Fruit fly (Drosophila melanogaster) whole organism, embryonic: ENCODE measurements around the gene CG44001.

Source experiments
- ATbp ChIP-seq: fragments of 200-800 bp; sonication (Bioruptor generic); optimal IDR thresholded peaks from 2 replicates; lab custom pipeline; 2017; ENCODE audit warnings: missing biosample characterization, mild to moderate bottlenecking, missing genetic modification characterization, missing genetic modification reagents
- Bgb ChIP-seq: fragments of 200-800 bp; sonication (Bioruptor generic); IDR thresholded peaks from 2 replicates; pipeline ENCODE4 v1.3.6; 2022; ENCODE audit warnings: missing biosample characterization, missing genetic modification characterization; ENCODE audit not compliant: partially characterized antibody
- BtbVII ChIP-seq: fragments of 200-800 bp; sonication (Bioruptor generic); optimal IDR thresholded peaks from 3 replicates; lab custom pipeline; 2017; ENCODE audit warnings: missing biosample characterization, mild to moderate bottlenecking, missing genetic modification characterization
- CG1024 ChIP-seq: fragments of 200-800 bp; sonication (Bioruptor generic); IDR thresholded peaks from 2 replicates; pipeline ENCODE4 v1.3.6; 2022; ENCODE audit warnings: missing biosample characterization, missing genetic modification characterization
- CG10274 ChIP-seq: fragments of 200-800 bp; sonication (Bioruptor generic); optimal IDR thresholded peaks from 3 replicates; lab custom pipeline; 2017; ENCODE audit warnings: missing biosample characterization, mild to moderate bottlenecking, missing genetic modification characterization
- CG10321 ChIP-seq: fragments of 200-800 bp; sonication (Bioruptor generic); IDR thresholded peaks from 2 replicates; pipeline ENCODE4 v1.3.6; 2022; ENCODE audit warnings: missing biosample characterization, missing genetic modification characterization
- CG10366 ChIP-seq: fragments of 200-800 bp; sonication (Bioruptor generic); IDR thresholded peaks from 2 replicates; pipeline ENCODE4 v1.3.6; 2022; ENCODE audit warnings: missing biosample characterization, missing genetic modification characterization
- CG10979 ChIP-seq: fragments of 200-800 bp; sonication (Bioruptor generic); optimal IDR thresholded peaks from 2 replicates; lab custom pipeline; 2018; ENCODE audit warnings: missing biosample characterization, mild to moderate bottlenecking, missing genetic modification characterization, moderate library complexity
- CG11504 ChIP-seq: fragments of 200-800 bp; sonication (Bioruptor generic); optimal IDR thresholded peaks from 3 replicates; lab custom pipeline; 2019; ENCODE audit warnings: missing biosample characterization, mild to moderate bottlenecking, missing genetic modification characterization, moderate library complexity
- CG13296 ChIP-seq: fragments of 200-800 bp; sonication (Bioruptor generic); optimal IDR thresholded peaks from 3 replicates; lab custom pipeline; 2018; ENCODE audit warnings: missing biosample characterization, mild to moderate bottlenecking, missing genetic modification characterization
- CG14860 ChIP-seq: fragments of 200-800 bp; sonication (Bioruptor generic); IDR thresholded peaks from 3 replicates; pipeline ENCODE4 v1.3.6; 2022; ENCODE audit warnings: missing biosample characterization, missing genetic modification characterization; ENCODE audit not compliant: partially characterized antibody
- CG15269 ChIP-seq: fragments of 200-800 bp; sonication (Bioruptor generic); optimal IDR thresholded peaks from 2 replicates; lab custom pipeline; 2018; ENCODE audit warnings: missing biosample characterization, mild to moderate bottlenecking, missing genetic modification characterization, moderate library complexity
- CG18476 ChIP-seq: fragments of 200-800 bp; sonication (Bioruptor generic); optimal IDR thresholded peaks from 2 replicates; lab custom pipeline; 2016; ENCODE audit warnings: missing biosample characterization, mild to moderate bottlenecking, missing genetic modification characterization
- CG18764 ChIP-seq: fragments of 200-800 bp; sonication (Bioruptor generic); optimal IDR thresholded peaks from 3 replicates; lab custom pipeline; 2016; ENCODE audit warnings: missing biosample characterization, missing genetic modification characterization
- CG2116 ChIP-seq: fragments of 200-800 bp; sonication (Bioruptor generic); optimal IDR thresholded peaks from 3 replicates; lab custom pipeline; 2018; ENCODE audit warnings: missing biosample characterization, mild to moderate bottlenecking, missing genetic modification characterization
- CG3281 ChIP-seq: fragments of 200-800 bp; sonication (Bioruptor generic); optimal IDR thresholded peaks from 3 replicates; lab custom pipeline; 2017; ENCODE audit warnings: missing biosample characterization, mild to moderate bottlenecking, missing genetic modification characterization
- CG4360 ChIP-seq: fragments of 200-800 bp; sonication (Bioruptor generic); IDR thresholded peaks from 2 replicates; pipeline ENCODE4 v1.3.6; 2022; ENCODE audit warnings: missing biosample characterization, missing genetic modification characterization
- CG43689 ChIP-seq: fragments of 200-800 bp; sonication (Bioruptor generic); IDR thresholded peaks from 2 replicates; pipeline ENCODE4 v1.3.6; 2022; ENCODE audit warnings: missing biosample characterization, missing genetic modification characterization
- CG4404 ChIP-seq: fragments of 200-800 bp; sonication (Bioruptor generic); IDR thresholded peaks from 2 replicates; pipeline ENCODE4 v1.3.6; 2022; ENCODE audit warnings: missing biosample characterization, missing genetic modification characterization
- CG4424 ChIP-seq: fragments of 200-800 bp; sonication (Bioruptor generic); optimal IDR thresholded peaks from 3 replicates; lab custom pipeline; 2016; ENCODE audit warnings: missing biosample characterization, missing genetic modification characterization
- CG6791 ChIP-seq: fragments of 200-800 bp; sonication (Bioruptor generic); IDR thresholded peaks from 3 replicates; pipeline ENCODE4 v1.3.6; 2022; ENCODE audit warnings: missing biosample characterization, missing genetic modification characterization; ENCODE audit not compliant: partially characterized antibody
- CG8359 ChIP-seq: fragments of 200-800 bp; sonication (Bioruptor generic); optimal IDR thresholded peaks from 2 replicates; lab custom pipeline; 2017; ENCODE audit warnings: missing biosample characterization, mild to moderate bottlenecking, missing genetic modification characterization, borderline replicate concordance
- CG9727 ChIP-seq: fragments of 200-800 bp; sonication (Bioruptor generic); optimal IDR thresholded peaks from 3 replicates; lab custom pipeline; 2017; ENCODE audit warnings: missing biosample characterization, mild to moderate bottlenecking, missing genetic modification characterization
- CG9797 ChIP-seq: fragments of 200-800 bp; sonication (Bioruptor generic); optimal IDR thresholded peaks from 3 replicates; lab custom pipeline; 2018; ENCODE audit warnings: missing biosample characterization, mild to moderate bottlenecking, missing genetic modification characterization
- CTCF ChIP-seq: fragments of 200-800 bp; sonication (Bioruptor generic); optimal IDR thresholded peaks from 2 replicates; lab custom pipeline; 2017; ENCODE audit warnings: missing biosample characterization, mild to moderate bottlenecking, missing genetic modification characterization, moderate library complexity
- D ChIP-seq, 2 experiments: fragments of 200-800 bp in 1 of 2; fragments of >200 bp in 1 of 2; sonication (Bioruptor generic) in 1 of 2; optimal IDR thresholded peaks; 2 replicates in 1 of 2; 3 replicates in 1 of 2; lab custom pipeline; 2017; ENCODE audit warnings: mild to moderate bottlenecking in 1 of 2, missing biosample characterization in 1 of 2, missing genetic modification characterization in 1 of 2, missing genetic modification reagents in 1 of 2
- Dll ChIP-seq: fragments of 200-800 bp; sonication (Bioruptor generic); IDR thresholded peaks from 4 replicates; pipeline ENCODE4 v1.3.6; 2022; ENCODE audit warnings: missing biosample characterization, missing genetic modification characterization; ENCODE audit not compliant: partially characterized antibody
- Doc3 ChIP-seq: fragments of 200-800 bp; sonication (Bioruptor generic); IDR thresholded peaks from 3 replicates; pipeline ENCODE4 v1.3.6; 2022; ENCODE audit warnings: missing biosample characterization, missing genetic modification characterization; ENCODE audit not compliant: partially characterized antibody
- HLH4C ChIP-seq: fragments of 200-800 bp; sonication (Bioruptor generic); IDR thresholded peaks from 3 replicates; pipeline ENCODE4 v1.3.6; 2022; ENCODE audit warnings: missing biosample characterization, missing genetic modification characterization; ENCODE audit not compliant: partially characterized antibody
- HmgZ ChIP-seq: fragments of 200-800 bp; sonication (Bioruptor generic); optimal IDR thresholded peaks from 2 replicates; lab custom pipeline; 2018; ENCODE audit warnings: missing biosample characterization, mild to moderate bottlenecking, missing genetic modification characterization
- Hr39 ChIP-seq: fragments of >200 bp; optimal IDR thresholded peaks from 2 replicates; lab custom pipeline; 2017
- Lhr ChIP-seq: fragments of 200-800 bp; sonication (Bioruptor generic); optimal IDR thresholded peaks from 3 replicates; lab custom pipeline; 2017; ENCODE audit warnings: mild to moderate bottlenecking, missing biosample characterization, missing genetic modification reagents, missing genetic modification characterization
- MBD-R2 ChIP-seq: fragments of 200-800 bp; sonication (Bioruptor generic); IDR thresholded peaks from 2 replicates; pipeline ENCODE4 v1.3.6; 2022; ENCODE audit warnings: missing biosample characterization, missing genetic modification characterization
- Med ChIP-seq: fragments of 200-800 bp; sonication (Bioruptor generic); peaks from one replicate; lab custom pipeline; 2016; ENCODE audit warnings: missing biosample characterization, missing genetic modification characterization, mild to moderate bottlenecking, inconsistent platforms, moderate library complexity
- Tbp ChIP-seq: fragments of >200 bp; optimal IDR thresholded peaks from 2 replicates; lab custom pipeline; 2018; ENCODE audit warnings: missing biosample characterization, missing genetic modification characterization
- chinmo ChIP-seq: fragments of 200-800 bp; sonication (Bioruptor generic); IDR thresholded peaks from 4 replicates; pipeline ENCODE4 v1.3.6; 2022; ENCODE audit warnings: missing biosample characterization, missing genetic modification characterization; ENCODE audit not compliant: partially characterized antibody
- crol ChIP-seq: fragments of 200-800 bp; sonication (Bioruptor generic); IDR thresholded peaks from 2 replicates; pipeline ENCODE4 v1.3.6; 2022; ENCODE audit warnings: missing biosample characterization, missing genetic modification characterization
- kah ChIP-seq: fragments of 200-800 bp; sonication (Bioruptor generic); optimal IDR thresholded peaks from 2 replicates; lab custom pipeline; 2018; ENCODE audit warnings: missing biosample characterization, mild to moderate bottlenecking, missing genetic modification characterization
- ken ChIP-seq: fragments of 200-800 bp; sonication (Bioruptor generic); IDR thresholded peaks from 3 replicates; pipeline ENCODE4 v1.3.6; 2022; ENCODE audit warnings: missing biosample characterization, missing genetic modification characterization
- lilli ChIP-seq: fragments of 200-800 bp; sonication (Bioruptor generic); optimal IDR thresholded peaks from 3 replicates; lab custom pipeline; 2016; ENCODE audit warnings: missing biosample characterization, missing genetic modification characterization
- nerfin-2 ChIP-seq: fragments of 200-800 bp; sonication (Bioruptor generic); IDR thresholded peaks from 2 replicates; pipeline ENCODE4 v1.3.6; 2022; ENCODE audit warnings: missing biosample characterization, missing genetic modification characterization; ENCODE audit not compliant: partially characterized antibody
- peb ChIP-seq: fragments of 200-800 bp; sonication (Bioruptor generic); IDR thresholded peaks from 2 replicates; pipeline ENCODE4 v1.3.6; 2022; ENCODE audit warnings: missing biosample characterization, missing genetic modification characterization
- scrt ChIP-seq: fragments of 200-800 bp; sonication (Bioruptor generic); optimal IDR thresholded peaks from 2 replicates; lab custom pipeline; 2018; ENCODE audit warnings: missing biosample characterization, mild to moderate bottlenecking, missing genetic modification characterization, moderate library complexity
- seq ChIP-seq: fragments of 200-800 bp; sonication (Bioruptor generic); IDR thresholded peaks from 2 replicates; pipeline ENCODE4 v1.3.6; 2022; ENCODE audit warnings: missing biosample characterization, missing genetic modification characterization
- sima ChIP-seq: fragments of 200-800 bp; sonication (Bioruptor generic); optimal IDR thresholded peaks from 2 replicates; lab custom pipeline; 2016; ENCODE audit warnings: missing biosample characterization, missing genetic modification characterization
- sna ChIP-seq: fragments of 200-800 bp; sonication (Bioruptor generic); IDR thresholded peaks from 2 replicates; pipeline ENCODE4 v1.3.6; 2022; ENCODE audit warnings: missing biosample characterization, missing genetic modification characterization; ENCODE audit not compliant: partially characterized antibody
- twi ChIP-seq: fragments of 200-800 bp; optimal IDR thresholded peaks from 2 replicates; lab custom pipeline; 2019; ENCODE audit warnings: missing biosample characterization, mild to moderate bottlenecking, missing genetic modification characterization, moderate library complexity
- unpg ChIP-seq: fragments of 200-800 bp; sonication (Bioruptor generic); optimal IDR thresholded peaks from 3 replicates; lab custom pipeline; 2018; ENCODE audit warnings: missing biosample characterization, mild to moderate bottlenecking, missing genetic modification characterization, moderate library complexity
- vnd ChIP-seq: fragments of 200-800 bp; sonication (Bioruptor generic); IDR thresholded peaks from 3 replicates; pipeline ENCODE4 v1.3.6; 2022; ENCODE audit warnings: missing biosample characterization, missing genetic modification characterization; ENCODE audit not compliant: partially characterized antibody

CG44001 gene

DNA sequence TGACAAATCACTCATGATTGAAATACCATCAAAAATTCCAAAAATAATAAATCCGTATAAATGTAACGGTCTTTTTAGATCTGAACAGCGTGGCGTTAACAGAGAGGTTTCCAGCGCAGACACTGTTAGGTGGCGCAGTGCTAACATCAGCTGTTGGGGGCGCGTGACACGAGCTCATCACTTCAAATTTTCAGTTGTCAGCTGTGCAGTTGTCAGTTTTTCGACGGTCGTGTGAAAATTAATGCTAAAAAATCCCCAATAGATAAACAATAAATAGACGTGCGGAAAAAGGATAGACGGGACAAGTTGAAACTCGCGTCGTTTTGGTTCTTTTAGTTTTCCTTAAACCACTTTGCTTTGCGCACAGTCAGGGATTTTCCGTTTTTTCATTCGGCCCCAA lies 53.2 kb downstream of the CG44001 start, which contains the start of gene CG4230 (continued):
- peak; percentile 69; the same call in 2 of the 3 replicates for TF ChIP-seq HLH4C (GFP tag; lab: Robert Waterston, UW)
- TF ChIP-seq CTCF (GFP tag; lab: Kevin White, UChicago): peak; percentile 54
- no peak for TF ChIP-seq CG11504
- no peak for TF ChIP-seq CG18764 (GFP tag; lab: Kevin White, UChicago)
- TF ChIP-seq CG43689: no peak
- no peak for TF ChIP-seq CG10274 (GFP tag; lab: Kevin White, UChicago)
- peak; percentile 30 for TF ChIP-seq HmgZ (tag; lab: Kevin White, UChicago)
- TF ChIP-seq CG6791 (GFP tag; lab: Robert Waterston, UW): peak; percentile 88
- peak; percentile 43 for TF ChIP-seq CG2116 (GFP tag; lab: Kevin White, UChicago)
- TF ChIP-seq Dll (GFP tag; lab: Robert Waterston, UW): peak; percentile 84
- TF ChIP-seq nerfin-2 (GFP tag; lab: Robert Waterston, UW): peak; percentile 48; the same call in 1 of the 2 replicates
- peak; percentile 83 for TF ChIP-seq Doc3
- no peak for TF ChIP-seq peb (GFP tag; lab: Robert Waterston, UW)
- no peak for TF ChIP-seq twi
- no peak for TF ChIP-seq sima (GFP tag; lab: Kevin White, UChicago)
- TF ChIP-seq MBD-R2 (GFP tag; lab: Robert Waterston, UW): peak; percentile 83
- TF ChIP-seq Bgb (GFP tag; lab: Robert Waterston, UW): peak; percentile 95
- peak; percentile 79 for TF ChIP-seq sna (GFP tag; lab: Robert Waterston, UW)
- peak; percentile 69; the same call in 2 of the 3 replicates for TF ChIP-seq CG14860 (GFP tag; lab: Robert Waterston, UW)
- 0 out of 4 replicates have a peak, but pooled peaks have one; percentile 14 for TF ChIP-seq chinmo (GFP tag; lab: Robert Waterston, UW)

DNA sequence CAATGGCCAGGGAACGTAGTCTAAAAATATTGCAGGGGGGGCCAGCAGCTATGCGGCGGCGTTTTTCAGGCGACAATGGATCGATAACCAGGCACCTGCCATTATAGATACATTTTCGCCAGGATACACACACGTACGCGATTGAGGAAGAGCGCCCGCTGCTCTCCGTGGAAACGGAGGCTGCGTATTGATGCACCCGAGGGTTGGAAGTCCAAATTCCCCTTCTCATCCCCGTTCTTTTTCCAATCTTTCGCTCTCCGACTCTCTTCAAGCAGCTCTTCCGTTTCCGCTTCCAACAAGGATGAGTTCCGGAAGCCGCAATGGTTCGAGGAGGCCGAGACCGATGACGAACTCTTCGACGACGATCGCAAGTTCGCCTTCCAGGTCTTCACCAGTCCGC lies 53.7 kb downstream of the CG44001 start:
- TF ChIP-seq kah (peak; percentile 41), CG9797 (no peak), ken (GFP tag; lab: Robert Waterston, UW) (no peak), CG13296 (peak; percentile 78), vnd (GFP tag; lab: Robert Waterston, UW) (no peak), CG10321 (GFP tag; lab: Robert Waterston, UW) (no peak), CG14860 (GFP tag; lab: Robert Waterston, UW) (no peak), ATbp (peak; percentile 23), crol (no peak), seq (GFP tag; lab: Robert Waterston, UW) (no peak; the same call in 1 of the 2 replicates), Hr39 (lab: Kevin White, UChicago) (no peak), D (optimal IDR thresholded peaks at IDR 0.05; lab: Kevin White, UChicago) (no peak), D (GFP tag; optimal IDR thresholded peaks at IDR 0.05; lab: Kevin White, UChicago) (no peak), Bgb (GFP tag; lab: Robert Waterston, UW) (0 out of 2 replicates have a peak, but pooled peaks have one; percentile 6), CG4360 (GFP tag; lab: Robert Waterston, UW) (0 out of 2 replicates have a peak, but pooled peaks have one; percentile 25), CG9727 (peak; percentile 9), CG3281 (GFP tag; lab: Kevin White, UChicago) (peak; percentile 69), Med (GFP tag; lab: Kevin White, UChicago) (peak; percentile 80), CG8359 (GFP tag; lab: Kevin White, UChicago) (peak; percentile 53), CG4424 (no peak), Lhr (GFP tag; lab: Kevin White, UChicago) (no peak), BtbVII (GFP tag; lab: Kevin White, UChicago) (peak; percentile 58), CG18476 (no peak), unpg (GFP tag; lab: Kevin White, UChicago) (peak; percentile 24), CG1024 (GFP tag; lab: Robert Waterston, UW) (no peak), CG10979 (tag; lab: Kevin White, UChicago) (no peak), CG10366 (GFP tag; lab: Robert Waterston, UW) (no peak), CG15269 (tag; lab: Kevin White, UChicago) (peak; percentile 24), CG4404 (GFP tag; lab: Robert Waterston, UW) (no peak), Tbp (GFP tag; lab: Kevin White, UChicago) (no peak), lilli (GFP tag; lab: Kevin White, UChicago) (no peak), scrt (GFP tag; lab: Kevin White, UChicago) (peak; percentile 55)
